Fruit fly (Drosophila melanogaster) whole organism, embryonic: ENCODE data around the gene Arc42.
A peak's percentile ranks its signal among the peaks of the same experiment; 100 is the strongest.

ENCODE experiments used
- Bteb2 ChIP-seq: fragments of 200-800 bp; sonication (Bioruptor generic); optimal IDR thresholded peaks from 2 replicates; lab custom pipeline; 2016; ENCODE audit warnings: missing biosample characterization, missing genetic modification characterization
- CG11695 ChIP-seq: fragments of 200-800 bp; sonication (Bioruptor generic); IDR thresholded peaks from 3 replicates; pipeline ENCODE4 v1.3.6; 2022; ENCODE audit warnings: missing biosample characterization, missing genetic modification characterization
- CG12219 ChIP-seq: fragments of 200-800 bp; sonication (Bioruptor generic); optimal IDR thresholded peaks from 3 replicates; lab custom pipeline; 2018; ENCODE audit warnings: missing biosample characterization, mild to moderate bottlenecking, missing genetic modification characterization
- CG12391 ChIP-seq: fragments of 200-800 bp; sonication (Bioruptor generic); optimal IDR thresholded peaks from 3 replicates; lab custom pipeline; 2018; ENCODE audit warnings: missing biosample characterization, mild to moderate bottlenecking, missing genetic modification characterization, moderate library complexity
- CG12744 ChIP-seq: fragments of 200-800 bp; sonication (Bioruptor generic); optimal IDR thresholded peaks from 2 replicates; lab custom pipeline; 2016; ENCODE audit warnings: missing biosample characterization, missing genetic modification characterization
- CG1529 ChIP-seq: fragments of 200-800 bp; sonication (Bioruptor generic); optimal IDR thresholded peaks from 3 replicates; lab custom pipeline; 2018; ENCODE audit warnings: missing biosample characterization, missing genetic modification characterization
- CG17829 ChIP-seq: fragments of 200-800 bp; optimal IDR thresholded peaks from 2 replicates; lab custom pipeline; 2019; ENCODE audit warnings: missing biosample characterization, mild to moderate bottlenecking, missing genetic modification characterization, moderate library complexity
- CG18262 ChIP-seq: fragments of 200-800 bp; optimal IDR thresholded peaks from 3 replicates; lab custom pipeline; 2019; ENCODE audit warnings: missing biosample characterization, mild to moderate bottlenecking, missing genetic modification characterization, moderate library complexity
- CG2199 ChIP-seq: fragments of 200-800 bp; sonication (Bioruptor generic); IDR thresholded peaks from 3 replicates; pipeline ENCODE4 v1.3.6; 2022; ENCODE audit warnings: missing biosample characterization, missing genetic modification characterization
- CG31388 ChIP-seq: fragments of 200-800 bp; sonication (Bioruptor generic); optimal IDR thresholded peaks from 2 replicates; lab custom pipeline; 2016; ENCODE audit warnings: missing biosample characterization, missing genetic modification characterization
- CG32767 ChIP-seq: fragments of 200-800 bp; sonication (Bioruptor generic); IDR thresholded peaks from 2 replicates; pipeline ENCODE4 v1.3.6; 2022; ENCODE audit warnings: missing biosample characterization, missing genetic modification characterization
- CG3838 ChIP-seq: fragments of 200-800 bp; sonication (Bioruptor generic); optimal IDR thresholded peaks from 3 replicates; lab custom pipeline; 2016; ENCODE audit warnings: missing biosample characterization, missing genetic modification characterization
- CG4820 ChIP-seq: fragments of 200-800 bp; sonication (Bioruptor generic); optimal IDR thresholded peaks from 3 replicates; lab custom pipeline; 2016; ENCODE audit warnings: missing biosample characterization, missing genetic modification characterization
- CG6272 ChIP-seq: fragments of 200-800 bp; sonication (Bioruptor generic); IDR thresholded peaks from 2 replicates; pipeline ENCODE4 v1.3.6; 2022; ENCODE audit warnings: missing biosample characterization, missing genetic modification characterization
- CG6813 ChIP-seq: fragments of 200-800 bp; sonication (Bioruptor generic); optimal IDR thresholded peaks from 2 replicates; lab custom pipeline; 2017; ENCODE audit warnings: missing biosample characterization, missing genetic modification characterization, mild to moderate bottlenecking, moderate library complexity, missing genetic modification reagents
- CG6854 ChIP-seq: fragments of 200-800 bp; sonication (Bioruptor generic); optimal IDR thresholded peaks from 3 replicates; lab custom pipeline; 2017; ENCODE audit warnings: missing biosample characterization, mild to moderate bottlenecking, missing genetic modification characterization
- CG8388 ChIP-seq: fragments of 200-800 bp; sonication (Bioruptor generic); optimal IDR thresholded peaks from 2 replicates; lab custom pipeline; 2019; ENCODE audit warnings: missing biosample characterization, mild to moderate bottlenecking, missing genetic modification characterization, moderate library complexity
- CG8478 ChIP-seq: fragments of >200 bp; optimal IDR thresholded peaks from 2 replicates; lab custom pipeline; 2018
- Dek ChIP-seq: fragments of 200-800 bp; sonication (Bioruptor generic); optimal IDR thresholded peaks from 3 replicates; lab custom pipeline; 2019; ENCODE audit warnings: missing biosample characterization, mild to moderate bottlenecking, missing genetic modification characterization, moderate library complexity
- Ets97D ChIP-seq: fragments of 200-800 bp; sonication (Bioruptor generic); optimal IDR thresholded peaks from 3 replicates; lab custom pipeline; 2016; ENCODE audit warnings: missing biosample characterization, missing genetic modification characterization
- HHEX ChIP-seq: fragments of 200-800 bp; sonication (Bioruptor generic); optimal IDR thresholded peaks from 3 replicates; lab custom pipeline; 2017; ENCODE audit warnings: missing biosample characterization, mild to moderate bottlenecking, missing genetic modification characterization, missing genetic modification reagents
- Hr51 ChIP-seq, 2 experiments: fragments of 200-800 bp; sonication (Bioruptor generic); optimal IDR thresholded peaks; 2 replicates in 1 of 2; 3 replicates in 1 of 2; lab custom pipeline; 2016 to 2018; ENCODE audit warnings: missing biosample characterization in 2 of 2, missing genetic modification characterization in 2 of 2, mild to moderate bottlenecking in 1 of 2, moderate library complexity in 1 of 2
- MBD-R2 ChIP-seq: fragments of 200-800 bp; sonication (Bioruptor generic); IDR thresholded peaks from 2 replicates; pipeline ENCODE4 v1.3.6; 2022; ENCODE audit warnings: missing biosample characterization, missing genetic modification characterization
- Nf-YB ChIP-seq: fragments of 200-800 bp; sonication (Bioruptor generic); optimal IDR thresholded peaks from 3 replicates; lab custom pipeline; 2019; ENCODE audit warnings: missing biosample characterization, mild to moderate bottlenecking, missing genetic modification characterization, moderate library complexity
- Nf-YC ChIP-seq: fragments of 200-800 bp; optimal IDR thresholded peaks from 3 replicates; lab custom pipeline; 2019; ENCODE audit warnings: missing biosample characterization, mild to moderate bottlenecking, missing genetic modification characterization, moderate library complexity
- Opbp ChIP-seq: fragments of 200-800 bp; sonication (Bioruptor generic); IDR thresholded peaks from 3 replicates; pipeline ENCODE4 v1.3.6; 2022; ENCODE audit warnings: missing biosample characterization, missing genetic modification characterization; ENCODE audit not compliant: partially characterized antibody
- Side ChIP-seq: fragments of 200-800 bp; sonication (Bioruptor generic); optimal IDR thresholded peaks from 2 replicates; lab custom pipeline; 2016; ENCODE audit warnings: missing biosample characterization, missing genetic modification characterization
- Sox102F ChIP-seq: fragments of 200-800 bp; sonication (Bioruptor generic); optimal IDR thresholded peaks from 2 replicates; lab custom pipeline; 2018; ENCODE audit warnings: missing biosample characterization, mild to moderate bottlenecking, missing genetic modification characterization, moderate library complexity
- abd-A ChIP-seq: fragments of 200-800 bp; sonication (Bioruptor generic); optimal IDR thresholded peaks from 3 replicates; lab custom pipeline; 2019; ENCODE audit warnings: missing biosample characterization, mild to moderate bottlenecking, missing genetic modification characterization, moderate library complexity
- al ChIP-seq: fragments of 200-800 bp; sonication (Bioruptor generic); IDR thresholded peaks from 2 replicates; pipeline ENCODE4 v1.3.6; 2022; ENCODE audit warnings: missing biosample characterization, missing genetic modification characterization
- cad ChIP-seq: fragments of >200 bp; optimal IDR thresholded peaks from 2 replicates; lab custom pipeline; 2017; ENCODE audit warnings: missing biosample characterization, missing genetic modification characterization
- cato ChIP-seq: fragments of 200-800 bp; sonication (Bioruptor generic); optimal IDR thresholded peaks from 2 replicates; lab custom pipeline; 2016; ENCODE audit warnings: missing biosample characterization, missing genetic modification characterization, borderline replicate concordance
- chif ChIP-seq, 2 experiments: fragments of 200-800 bp; sonication (Bioruptor generic); optimal IDR thresholded peaks; 3 replicates each; lab custom pipeline; 2016; ENCODE audit warnings: missing biosample characterization in 2 of 2, missing genetic modification characterization in 2 of 2
- dan ChIP-seq: fragments of 200-800 bp; sonication (Bioruptor generic); IDR thresholded peaks from 2 replicates; pipeline ENCODE4 v1.3.6; 2022; ENCODE audit warnings: missing biosample characterization, missing genetic modification characterization
- dmrt99B ChIP-seq: fragments of 200-800 bp; sonication (Bioruptor generic); optimal IDR thresholded peaks from 2 replicates; lab custom pipeline; 2018; ENCODE audit warnings: missing biosample characterization, mild to moderate bottlenecking, missing genetic modification characterization, moderate library complexity
- knrl ChIP-seq: fragments of 200-800 bp; sonication (Bioruptor generic); IDR thresholded peaks from 3 replicates; pipeline ENCODE4 v1.3.6; 2022; ENCODE audit warnings: missing biosample characterization, missing genetic modification characterization; ENCODE audit not compliant: partially characterized antibody
- lbe ChIP-seq: fragments of 200-800 bp; sonication (Bioruptor generic); optimal IDR thresholded peaks from 2 replicates; lab custom pipeline; 2016; ENCODE audit warnings: missing biosample characterization, mild to moderate bottlenecking, missing genetic modification characterization
- lilli ChIP-seq: fragments of 200-800 bp; sonication (Bioruptor generic); optimal IDR thresholded peaks from 3 replicates; lab custom pipeline; 2016; ENCODE audit warnings: missing biosample characterization, missing genetic modification characterization
- mirr ChIP-seq: fragments of 200-800 bp; sonication (Bioruptor generic); optimal IDR thresholded peaks from 3 replicates; lab custom pipeline; 2018; ENCODE audit warnings: missing biosample characterization, mild to moderate bottlenecking, missing genetic modification characterization
- nmo ChIP-seq: fragments of 200-800 bp; sonication (Bioruptor generic); optimal IDR thresholded peaks from 2 replicates; lab custom pipeline; 2018; ENCODE audit warnings: missing biosample characterization, mild to moderate bottlenecking, missing genetic modification characterization, moderate library complexity
- nom ChIP-seq: fragments of 200-800 bp; sonication (Bioruptor generic); optimal IDR thresholded peaks from 2 replicates; lab custom pipeline; 2017; ENCODE audit warnings: missing biosample characterization, missing genetic modification characterization, mild to moderate bottlenecking, moderate library complexity, missing genetic modification reagents
- peb ChIP-seq: fragments of 200-800 bp; sonication (Bioruptor generic); IDR thresholded peaks from 2 replicates; pipeline ENCODE4 v1.3.6; 2022; ENCODE audit warnings: missing biosample characterization, missing genetic modification characterization
- pho ChIP-seq: fragments of 200-800 bp; sonication (Bioruptor generic); optimal IDR thresholded peaks from 2 replicates; lab custom pipeline; 2016; ENCODE audit warnings: missing biosample characterization, missing genetic modification characterization
- pros ChIP-seq: fragments of 200-800 bp; sonication (Bioruptor generic); optimal IDR thresholded peaks from 3 replicates; lab custom pipeline; 2019; ENCODE audit warnings: missing biosample characterization, mild to moderate bottlenecking, missing genetic modification characterization, moderate library complexity
- ranshi ChIP-seq: fragments of 200-800 bp; sonication (Bioruptor generic); IDR thresholded peaks from 2 replicates; pipeline ENCODE4 v1.3.6; 2022; ENCODE audit warnings: missing biosample characterization, missing genetic modification characterization
- sens ChIP-seq: fragments of 200-800 bp; sonication (Bioruptor generic); peaks from one replicate; lab custom pipeline; 2016; ENCODE audit warnings: missing biosample characterization, missing genetic modification characterization
- sima ChIP-seq: fragments of 200-800 bp; sonication (Bioruptor generic); optimal IDR thresholded peaks from 2 replicates; lab custom pipeline; 2016; ENCODE audit warnings: missing biosample characterization, missing genetic modification characterization
- so ChIP-seq: fragments of 200-800 bp; sonication (Bioruptor generic); IDR thresholded peaks from 3 replicates; pipeline ENCODE4 v1.3.6; 2022; ENCODE audit warnings: missing biosample characterization, missing genetic modification characterization
- tin ChIP-seq: fragments of 200-800 bp; sonication (Bioruptor generic); optimal IDR thresholded peaks from 3 replicates; lab custom pipeline; 2016; ENCODE audit warnings: missing biosample characterization, missing genetic modification characterization
- toy ChIP-seq: fragments of 200-800 bp; sonication (Bioruptor generic); IDR thresholded peaks from 2 replicates; pipeline ENCODE4 v1.3.6; 2022; ENCODE audit warnings: missing biosample characterization, missing genetic modification characterization
- vfl ChIP-seq: fragments of 200-800 bp; sonication (Bioruptor generic); optimal IDR thresholded peaks from 2 replicates; lab custom pipeline; 2016; ENCODE audit warnings: missing biosample characterization, missing genetic modification characterization

Gene Arc42

dm6 chr3R:19904865-19905373, 27.4 kb downstream of the Arc42 start, which contains the start of the genes Surf6 and RhoGAP92B (continued):
- TF ChIP-seq CG4820 (peak; percentile 53), CG32767 (GFP tag; lab: Robert Waterston, UW) (peak; percentile 60), Opbp (GFP tag; lab: Robert Waterston, UW) (no peak; the same call in 2 of the 3 replicates), cato (GFP tag; lab: Kevin White, UChicago) (no peak), CG31388 (GFP tag; lab: Kevin White, UChicago) (no peak), abd-A (tag; lab: Kevin White, UChicago) (peak; percentile 11), Ets97D (GFP tag; lab: Kevin White, UChicago) (peak; percentile 89), CG3838 (GFP tag; lab: Kevin White, UChicago) (no peak), CG12391 (tag; lab: Kevin White, UChicago) (peak; percentile 79), sens (GFP tag; lab: Kevin White, UChicago) (peak; percentile 96), vfl (GFP tag; lab: Kevin White, UChicago) (peak; percentile 40), al (no peak), tin (GFP tag; lab: Kevin White, UChicago) (peak; percentile 53), Nf-YC (tag; lab: Kevin White, UChicago) (peak; percentile 62), CG1529 (GFP tag; lab: Kevin White, UChicago) (peak; percentile 41), chif (GFP tag; optimal IDR thresholded peaks at IDR 0.05; lab: Kevin White, UChicago) (peak in 1 of 2 experiments; percentile 62), cad (GFP tag; lab: Kevin White, UChicago) (no peak), CG12219 (GFP tag; lab: Kevin White, UChicago) (peak; percentile 10), peb (GFP tag; lab: Robert Waterston, UW) (no peak), Nf-YB (GFP tag; lab: Kevin White, UChicago) (peak; percentile 33), nmo (peak; percentile 86), Dek (tag; lab: Kevin White, UChicago) (peak; percentile 39), pho (peak; percentile 32), CG6854 (GFP tag; lab: Kevin White, UChicago) (peak; percentile 11), so (GFP tag; lab: Robert Waterston, UW) (peak; percentile 53; the same call in 1 of the 3 replicates), toy (peak; percentile 24; the same call in 1 of the 2 replicates), pros (no peak), MBD-R2 (GFP tag; lab: Robert Waterston, UW) (peak; percentile 82), dan (GFP tag; lab: Robert Waterston, UW) (no peak), CG6813 (peak; percentile 37), CG11695 (GFP tag; lab: Robert Waterston, UW) (0 out of 3 replicates have a peak, but pooled peaks have one; percentile 25), sima (GFP tag; lab: Kevin White, UChicago) (no peak), CG2199 (GFP tag; lab: Robert Waterston, UW) (no peak), lbe (GFP tag; lab: Kevin White, UChicago) (peak; percentile 17), CG17829 (tag; lab: Kevin White, UChicago) (peak; percentile 77)

dm6 chr3R:19905932-19906439, 28.4 kb downstream of the Arc42 start:
- peak; percentile 61 for TF ChIP-seq CG8388 (GFP tag; lab: Kevin White, UChicago)
- TF ChIP-seq CG18262 (tag; lab: Kevin White, UChicago) = peak; percentile 72
- peak; percentile 91 for TF ChIP-seq lilli (GFP tag; lab: Kevin White, UChicago)
- peak; percentile 75 for TF ChIP-seq dmrt99B (tag; lab: Kevin White, UChicago)
- no peak for TF ChIP-seq Opbp (GFP tag; lab: Robert Waterston, UW)
- peak; percentile 80 for TF ChIP-seq HHEX (GFP tag; lab: Kevin White, UChicago)
- peak; percentile 64 for TF ChIP-seq ranshi (GFP tag; lab: Robert Waterston, UW)
- peak; percentile 81 for TF ChIP-seq Sox102F
- peak; percentile 60 for TF ChIP-seq nom (GFP tag; lab: Kevin White, UChicago)
- peak; percentile 68 for TF ChIP-seq Bteb2 (GFP tag; lab: Kevin White, UChicago)
- peak; percentile 87 for TF ChIP-seq CG6272
- TF ChIP-seq CG12744 = peak; percentile 75
- 0 out of 3 replicates have a peak, but pooled peaks have one; percentile 6 for TF ChIP-seq knrl (GFP tag; lab: Robert Waterston, UW)
- peak; percentile 68 for TF ChIP-seq mirr (GFP tag; lab: Kevin White, UChicago)
- peak; percentile 77 for TF ChIP-seq Side (GFP tag; lab: Kevin White, UChicago)
- TF ChIP-seq CG8478 (lab: Kevin White, UChicago) = no peak
- TF ChIP-seq Hr51 (GFP tag; optimal IDR thresholded peaks at IDR 0.05; lab: Kevin White, UChicago) = peak; percentile 72 to 85
